Worm (Caenorhabditis elegans) whole organism, midembryonic: Measurements from ENCODE around the gene C16B8.3.

ENCODE experiments used
- T22C8.4 ChIP-seq: fragments of 200-800 bp; sonication (Bioruptor generic); IDR thresholded peaks from 2 replicates; pipeline ENCODE4 v1.3.6; 2022; ENCODE audit warnings: missing genetic modification characterization, missing compliant biosample characterization
- klf-2 ChIP-seq: fragments of 200-800 bp; sonication (Bioruptor generic); conservative IDR thresholded peaks from 2 replicates; pipeline ENCODE4 v1.3.6; 2022; ENCODE audit warnings: missing genetic modification reagents, missing genetic modification characterization, missing compliant biosample characterization
- med-1 ChIP-seq: sonication (generic microtip); optimal IDR thresholded peaks from 2 replicates; lab custom pipeline; 2017; ENCODE audit warnings: missing genetic modification characterization, mild to moderate bottlenecking, missing compliant biosample characterization, antibody characterized with exemption, missing genetic modification reagents; ENCODE audit not compliant: insufficient read depth
- ztf-23 ChIP-seq: fragments of 200-800 bp; sonication (Bioruptor generic); IDR thresholded peaks from 2 replicates; pipeline ENCODE4 v1.3.6; 2022; ENCODE audit warnings: missing genetic modification reagents, missing genetic modification characterization, missing compliant biosample characterization

DNA sequence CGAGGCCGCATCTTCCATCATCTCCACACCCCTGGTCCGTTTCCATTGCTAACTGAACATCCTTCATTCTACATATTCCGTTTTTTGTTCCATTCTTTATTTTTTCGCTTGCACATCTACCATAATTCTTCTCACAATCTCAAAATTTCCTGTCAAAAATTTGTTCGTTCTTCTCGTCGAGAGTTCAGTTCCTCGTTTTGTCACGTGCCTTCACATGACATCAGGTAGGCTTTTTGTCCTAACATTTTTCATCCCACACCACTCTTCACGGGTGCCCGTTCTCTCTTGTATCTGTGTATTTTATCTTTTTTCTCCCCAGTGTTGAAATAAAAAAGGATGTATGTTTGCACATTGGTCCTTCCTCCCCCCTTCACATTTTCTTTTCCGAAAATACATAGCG, 22.1 kb upstream of the C16B8.3 start:
- no peak for TF ChIP-seq klf-2 (GFP tag; lab: Robert Waterston, UW)
- TF ChIP-seq med-1 (GFP tag; lab: Kevin White, UChicago), result no peak
- TF ChIP-seq T22C8.4 (GFP tag; lab: Robert Waterston, UW), result no peak
- TF ChIP-seq ztf-23 (GFP tag; lab: Robert Waterston, UW), result no peak
